Fruit fly (Drosophila melanogaster) S2 (cell line): ENCODE results near the gene CG43350.
A peak's percentile ranks its signal among the peaks of the same experiment; 100 is the strongest.

Experiments used
- CG8478 ChIP-seq: fragments of >200 bp; optimal IDR thresholded peaks from 2 replicates; lab custom pipeline; 2018
- CTCF ChIP-seq, 2 experiments: fragments of >200 bp; optimal IDR thresholded peaks; 2 replicates each; lab custom pipeline; 2018

Gene CG43350

DNA sequence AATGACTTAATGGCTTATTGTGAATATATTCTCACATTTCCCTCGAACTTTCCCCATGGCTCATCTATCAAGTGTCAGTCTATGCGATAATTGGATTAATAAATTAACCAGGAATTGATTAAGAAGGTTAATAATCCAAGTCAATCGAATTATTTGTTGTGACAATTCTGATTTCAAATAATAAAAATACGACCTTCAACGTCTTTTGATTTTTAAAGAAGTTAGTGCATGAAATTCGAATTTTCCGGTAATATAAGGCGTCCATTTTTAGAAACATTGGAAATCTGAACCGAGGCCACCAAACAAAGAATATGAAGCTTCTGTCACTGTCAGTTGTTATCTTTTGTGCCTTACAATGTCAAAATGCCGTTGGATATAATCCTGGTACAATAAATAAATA lies at the start of gene CG43350:
Gene CG43350 (plus strand): TSS at position 301 of the 400 bp plus-strand sequence.
- TF ChIP-seq CG8478 (lab: Kevin White, UChicago) (no peak), CTCF (optimal IDR thresholded peaks at IDR 0.05; lab: Kevin White, UChicago) (no peak)

DNA sequence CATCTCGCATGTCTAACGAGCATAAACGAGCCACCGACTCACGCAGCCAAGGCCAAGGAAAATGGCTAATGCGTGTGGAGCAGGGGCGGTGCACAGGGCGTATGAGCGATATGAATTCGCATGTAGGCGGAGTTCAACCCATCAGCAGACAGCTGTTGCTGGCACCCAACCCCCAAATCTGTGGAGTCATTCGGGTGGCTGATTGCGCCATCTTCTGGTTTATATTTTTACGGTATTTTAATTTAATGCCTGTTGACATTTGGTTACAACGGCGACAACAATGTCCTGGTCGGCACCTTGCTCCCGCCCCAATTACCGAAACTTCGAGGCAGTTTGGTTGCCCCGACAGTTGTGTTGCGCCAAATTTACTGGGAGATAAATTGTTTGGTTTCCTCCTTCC lies 28.3 kb upstream of the CG43350 start:
- TF ChIP-seq CTCF (optimal IDR thresholded peaks at IDR 0.05; lab: Kevin White, UChicago), result no peak

DNA sequence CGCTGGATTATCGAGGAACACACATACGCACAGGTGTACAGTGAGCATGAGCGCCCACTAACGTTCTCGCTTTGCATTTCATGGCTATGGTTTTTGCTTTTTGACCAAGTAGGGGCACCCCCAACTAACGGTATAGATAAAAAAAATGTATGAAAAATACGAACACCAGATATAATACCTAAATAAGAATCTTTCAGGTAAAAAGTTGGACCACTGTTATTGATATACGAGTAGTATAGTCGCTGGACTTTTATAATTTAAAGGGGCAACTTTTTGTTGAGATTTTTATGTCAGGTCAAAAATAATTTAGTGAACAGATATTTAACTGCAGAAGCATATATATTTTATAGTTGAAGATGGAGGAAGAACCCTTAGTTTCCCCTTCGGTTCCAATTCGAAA lies 21.9 kb upstream of the CG43350 start, which contains the start of gene CG17005:
Gene CG17005 (plus strand): TSS at position 301 of the 400 bp plus-strand sequence.
- TF ChIP-seq CTCF (optimal IDR thresholded peaks at IDR 0.05; lab: Kevin White, UChicago), result no peak
- no peak for TF ChIP-seq CG8478 (lab: Kevin White, UChicago)

DNA sequence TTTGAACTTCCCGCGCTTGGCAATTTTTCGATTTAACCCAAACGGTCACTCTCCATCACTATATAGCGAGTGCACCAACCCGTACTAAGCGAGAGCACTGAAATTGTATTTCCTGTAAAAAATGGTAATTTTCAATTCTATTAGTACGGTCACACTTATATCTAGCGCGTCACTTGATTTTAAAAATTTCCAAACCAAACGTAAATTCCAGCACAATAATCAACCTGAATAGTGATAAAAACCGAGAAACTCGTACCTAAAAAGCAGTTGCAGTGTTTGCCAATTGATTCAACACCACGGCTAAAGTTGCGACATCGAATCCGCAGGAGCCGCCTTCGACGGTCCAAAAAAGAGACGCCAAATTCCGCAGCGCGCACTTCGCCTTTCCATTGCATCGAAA lies 18.7 kb upstream of the CG43350 start, which contains the start of gene Cks30A:
Gene Cks30A (plus strand): TSS at position 136 of the 400 bp plus-strand sequence.
- TF ChIP-seq CG8478 (lab: Kevin White, UChicago) (no peak), CTCF (optimal IDR thresholded peaks at IDR 0.05; lab: Kevin White, UChicago) (peak; percentile 45 to 48)

DNA sequence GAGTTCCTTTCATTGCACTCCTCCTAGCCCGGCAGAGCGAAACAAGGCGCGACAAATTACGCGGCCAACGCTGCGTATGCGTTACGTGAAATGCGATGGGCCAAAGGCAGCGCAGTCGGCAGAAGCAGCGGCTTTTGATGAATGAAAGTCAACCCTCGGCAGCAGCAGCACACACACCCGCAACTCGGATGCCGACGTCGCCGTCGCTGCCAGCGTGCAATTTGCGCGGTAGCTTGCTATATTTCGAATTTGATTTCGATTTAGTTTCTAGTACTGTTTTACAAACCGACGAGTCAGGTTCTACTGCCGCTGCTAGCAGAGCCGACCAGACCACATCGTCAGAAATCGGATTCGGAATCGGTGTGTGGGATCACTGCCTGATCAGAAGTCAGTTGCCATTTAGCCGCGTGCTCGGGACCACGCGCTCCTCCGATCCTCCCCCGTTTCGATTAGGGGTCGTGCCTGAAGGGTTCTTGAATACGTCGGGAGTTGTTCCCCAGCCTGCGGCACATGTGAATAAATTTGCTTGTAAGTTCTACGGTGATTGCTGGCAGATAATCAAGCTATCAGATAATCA lies 16.0 kb upstream of the CG43350 start, which contains the start of gene Eaat1:
Gene Eaat1 (plus strand): TSS at position 268 of the 577 bp plus-strand sequence.
- TF ChIP-seq CTCF (optimal IDR thresholded peaks at IDR 0.05; lab: Kevin White, UChicago) (no peak), CG8478 (lab: Kevin White, UChicago) (no peak)

DNA sequence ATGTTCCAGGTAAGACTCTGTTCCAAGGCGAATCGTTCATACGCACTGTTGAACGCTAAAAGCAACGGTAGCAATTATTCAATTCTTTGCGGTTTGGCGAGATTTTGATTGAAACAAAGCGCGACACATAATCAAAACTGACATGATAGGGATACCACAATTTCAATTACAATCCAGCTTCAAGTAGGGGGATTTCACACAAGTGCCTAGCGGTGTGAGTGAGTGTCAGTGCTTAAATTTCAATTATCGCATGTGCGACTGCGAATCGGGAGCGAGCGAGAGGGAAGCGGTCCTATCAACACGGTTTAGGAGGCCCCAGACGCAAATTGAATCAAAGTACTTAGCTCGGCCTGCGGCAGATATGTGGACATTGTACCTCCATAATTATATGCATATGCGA lies 10.5 kb upstream of the CG43350 start:
- TF ChIP-seq CTCF (optimal IDR thresholded peaks at IDR 0.05; lab: Kevin White, UChicago) (no peak), CG8478 (lab: Kevin White, UChicago) (no peak)

DNA sequence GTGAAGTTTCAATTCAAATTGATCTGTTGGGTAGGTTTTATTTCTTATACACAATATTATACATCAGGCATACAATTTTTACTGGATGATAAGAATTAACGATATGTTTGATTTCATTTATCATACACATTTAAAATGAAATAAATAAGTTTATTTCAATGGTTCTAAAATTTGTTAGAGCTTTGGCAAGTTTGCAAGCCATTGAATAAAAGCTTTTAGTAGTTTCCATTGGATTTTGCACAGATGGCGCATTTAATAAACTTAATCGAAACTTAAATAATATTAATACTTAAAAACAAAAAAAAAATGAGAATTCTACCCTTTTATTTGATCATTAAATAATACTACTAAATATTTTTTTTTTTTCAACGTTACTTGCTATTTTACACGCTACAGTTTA lies 7.4 kb upstream of the CG43350 start:
- TF ChIP-seq CTCF (optimal IDR thresholded peaks at IDR 0.05; lab: Kevin White, UChicago), result no peak
- TF ChIP-seq CG8478 (lab: Kevin White, UChicago), result no peak

DNA sequence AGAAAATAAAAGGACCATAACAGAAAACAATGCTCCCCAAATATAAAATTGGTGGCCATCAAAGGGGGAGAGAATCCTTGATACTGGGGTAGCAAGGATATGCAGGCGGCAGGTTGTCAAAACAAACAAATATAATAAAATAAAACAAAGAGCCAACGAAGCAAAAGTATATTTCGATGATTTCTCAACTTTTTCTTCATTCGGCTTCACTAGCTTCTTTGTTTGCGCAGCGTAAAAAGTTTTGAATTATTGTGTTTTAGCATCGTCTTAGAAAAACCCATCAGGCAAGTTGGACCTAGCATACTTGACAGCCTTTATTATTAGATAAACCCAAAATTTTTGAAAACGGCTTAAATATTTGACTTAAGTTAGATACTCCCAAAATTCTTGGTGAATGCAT lies 6.8 kb upstream of the CG43350 start, which contains the start of gene CG3748:
Gene CG3748 (plus strand): TSS at position 301 of the 400 bp plus-strand sequence.
- no peak for TF ChIP-seq CTCF (optimal IDR thresholded peaks at IDR 0.05; lab: Kevin White, UChicago)

DNA sequence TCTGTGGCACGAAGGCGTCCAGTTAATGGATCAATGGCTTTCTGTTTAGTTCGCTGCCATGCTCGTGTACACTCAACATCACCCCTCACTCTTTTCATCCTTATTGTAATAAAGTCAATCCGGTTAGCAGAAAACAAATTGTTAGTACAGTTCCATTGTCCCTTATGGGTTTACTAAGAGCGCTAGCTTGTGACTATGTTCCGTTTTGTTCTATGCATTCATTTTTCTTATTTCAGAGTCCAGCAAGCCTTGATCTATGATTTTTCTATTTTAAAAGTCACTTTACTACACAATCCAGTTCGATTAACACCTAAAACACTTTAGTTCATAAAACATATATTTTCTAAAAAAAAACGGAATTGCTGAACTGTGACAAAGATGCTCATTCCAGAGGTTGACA lies 824 bp downstream of the CG43350 start, which contains the start of gene CG13110:
Gene CG13110 (plus strand): TSS at position 301 of the 400 bp plus-strand sequence.
- TF ChIP-seq CG8478 (lab: Kevin White, UChicago), result no peak
- no peak for TF ChIP-seq CTCF (optimal IDR thresholded peaks at IDR 0.05; lab: Kevin White, UChicago)

DNA sequence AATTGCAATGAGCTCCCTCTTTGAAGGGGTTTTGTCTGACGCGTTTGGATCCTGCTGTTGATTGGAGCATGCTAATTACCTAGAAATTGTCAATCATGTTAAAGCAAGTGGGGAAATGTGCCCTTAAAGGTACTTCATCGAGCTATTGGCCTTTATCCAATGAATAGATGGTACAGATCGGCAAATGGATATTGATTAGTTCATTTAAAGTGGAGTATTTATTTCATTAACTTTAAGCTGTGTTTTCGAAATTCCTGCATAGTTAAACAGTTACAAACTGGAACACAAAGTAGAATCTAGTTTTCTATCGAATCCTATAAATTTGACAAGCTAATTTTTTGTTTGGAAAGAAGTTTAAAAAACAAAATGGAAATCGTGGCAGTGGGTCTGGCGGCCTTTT lies 18.0 kb downstream of the CG43350 start, which contains the start of gene CG34181:
Gene CG34181 (plus strand): TSS at position 301 of the 400 bp plus-strand sequence.
- no peak for TF ChIP-seq CTCF (optimal IDR thresholded peaks at IDR 0.05; lab: Kevin White, UChicago)
- TF ChIP-seq CG8478 (lab: Kevin White, UChicago), result no peak

DNA sequence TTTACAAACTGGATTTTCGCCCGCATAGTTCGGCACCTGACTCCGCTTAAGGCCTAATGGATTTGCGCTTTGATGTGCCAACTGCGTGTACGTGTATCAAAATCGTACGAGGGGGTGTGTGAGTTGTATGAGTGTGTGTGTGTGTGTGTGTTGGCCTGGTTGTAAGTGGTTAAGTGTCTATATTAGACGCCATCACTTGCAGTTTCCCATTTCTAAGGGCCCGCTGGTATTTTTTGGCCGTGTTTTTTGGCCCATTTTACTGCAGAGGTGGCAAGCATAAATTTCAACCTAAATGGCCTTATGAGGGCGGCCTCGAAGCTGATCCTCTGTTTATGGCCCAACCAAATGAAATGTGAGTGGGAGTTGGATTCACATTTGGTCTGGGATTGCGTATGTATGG lies 20.4 kb downstream of the CG43350 start:
- no peak for TF ChIP-seq CG8478 (lab: Kevin White, UChicago)
- TF ChIP-seq CTCF (optimal IDR thresholded peaks at IDR 0.05; lab: Kevin White, UChicago), result no peak

DNA sequence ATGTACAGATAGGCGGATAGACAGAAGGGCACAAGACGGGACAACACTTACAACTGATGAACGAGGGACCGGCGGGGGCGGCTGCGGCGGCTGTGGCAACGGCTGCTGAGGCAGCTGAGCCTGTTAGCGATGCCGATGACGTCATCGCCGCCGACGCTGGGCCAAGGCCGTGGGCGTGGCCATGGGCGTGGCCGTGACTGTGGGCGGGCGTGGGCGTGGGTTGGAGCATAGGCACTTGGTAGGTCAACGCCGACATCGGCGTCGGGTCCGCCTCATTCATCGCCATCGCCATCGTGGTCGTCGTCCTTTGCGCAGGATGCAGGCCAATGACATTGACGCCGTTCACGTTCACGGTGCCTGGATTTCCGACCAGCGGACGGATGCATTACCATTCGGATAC lies 28.4 kb downstream of the CG43350 start:
- TF ChIP-seq CG8478 (lab: Kevin White, UChicago) (no peak), CTCF (optimal IDR thresholded peaks at IDR 0.05; lab: Kevin White, UChicago) (no peak)

DNA sequence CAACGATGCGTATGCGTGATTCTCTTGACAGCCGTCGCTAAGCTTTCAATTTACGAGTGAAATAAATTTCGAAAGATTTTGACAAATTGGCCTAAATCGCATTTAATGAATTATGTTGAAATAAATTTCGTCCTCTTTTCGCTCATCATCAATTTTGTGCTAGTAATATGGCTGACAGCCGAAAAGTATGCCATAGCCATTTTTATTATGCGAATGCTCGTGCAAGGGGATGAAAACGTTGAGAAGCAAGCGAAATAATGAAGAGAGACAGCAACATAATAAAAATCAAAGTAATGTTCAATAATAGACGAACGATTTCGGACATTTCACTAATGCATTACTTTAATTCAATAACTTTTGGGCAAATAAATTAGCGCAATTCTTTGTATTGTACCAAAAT lies 36.9 kb downstream of the CG43350 start:
- TF ChIP-seq CTCF (optimal IDR thresholded peaks at IDR 0.05; lab: Kevin White, UChicago), result no peak
- no peak for TF ChIP-seq CG8478 (lab: Kevin White, UChicago)

DNA sequence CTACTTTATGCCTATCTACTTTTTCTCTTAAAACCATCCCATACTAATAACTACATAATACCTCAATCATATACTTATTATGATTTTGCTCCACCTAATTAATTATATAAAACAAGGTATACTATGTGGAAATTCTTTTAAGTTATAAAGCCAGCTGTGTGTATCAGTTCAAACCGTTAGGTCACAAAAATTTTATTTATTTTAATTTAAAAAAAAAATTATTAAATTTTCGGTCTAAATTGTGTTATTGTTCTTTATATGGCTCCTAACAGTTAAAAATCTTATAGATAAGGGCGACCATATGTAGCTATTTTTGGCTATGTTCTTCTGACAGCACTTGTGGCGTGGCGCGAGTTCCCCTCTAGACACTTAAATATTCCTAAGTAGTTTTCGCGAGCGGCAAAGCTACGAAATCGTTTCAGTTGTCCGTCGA lies 37.9 kb downstream of the CG43350 start, which contains the start of gene Aldh:
Gene Aldh (plus strand): TSS at position 150 of the 433 bp plus-strand sequence.
- no peak for TF ChIP-seq CG8478 (lab: Kevin White, UChicago)
- TF ChIP-seq CTCF (optimal IDR thresholded peaks at IDR 0.05; lab: Kevin White, UChicago), result no peak

DNA sequence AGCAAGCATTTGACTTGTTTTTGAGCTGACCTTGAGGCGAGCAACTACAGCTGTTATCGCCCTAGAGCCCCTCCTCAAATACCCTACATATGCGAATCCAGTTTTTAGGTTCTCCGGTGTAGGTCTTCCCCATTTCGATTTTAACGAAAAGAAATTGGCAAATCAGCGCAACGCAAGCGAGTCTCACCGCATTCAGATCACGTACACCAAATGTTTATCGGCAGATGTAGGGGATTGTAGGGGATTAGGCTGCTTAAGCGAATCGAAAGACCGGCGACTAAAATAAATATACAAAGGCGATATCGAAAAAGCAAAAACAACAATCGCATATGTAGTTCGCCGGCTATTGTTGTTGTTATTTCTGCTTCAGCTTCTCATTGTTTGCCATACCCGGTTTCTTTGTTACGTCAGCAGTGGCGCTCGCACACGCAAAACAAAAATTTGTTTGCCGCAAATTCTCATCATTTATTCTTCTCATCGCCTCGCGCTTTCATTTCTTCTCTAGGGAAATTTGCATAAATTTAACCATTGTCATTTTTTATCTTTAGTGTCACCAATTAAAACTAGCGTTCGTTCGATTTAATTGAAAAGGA lies 38.8 kb downstream of the CG43350 start:
- TF ChIP-seq CG8478 (lab: Kevin White, UChicago) (no peak), CTCF (optimal IDR thresholded peaks at IDR 0.05; lab: Kevin White, UChicago) (no peak)
